Fruit fly (Drosophila melanogaster) whole organism, embryonic: ENCODE data around the gene CG10413.

Source experiments
- C15 ChIP-seq: fragments of 200-800 bp; sonication (Bioruptor generic); IDR thresholded peaks from 3 replicates; pipeline ENCODE4 v1.3.6; 2022; ENCODE audit warnings: missing biosample characterization, missing genetic modification characterization
- CG10209 ChIP-seq: fragments of 200-800 bp; sonication (Bioruptor generic); optimal IDR thresholded peaks from 3 replicates; lab custom pipeline; 2017; ENCODE audit warnings: missing biosample characterization, mild to moderate bottlenecking, missing genetic modification characterization, missing genetic modification reagents
- CG10543 ChIP-seq: fragments of 200-800 bp; sonication (Bioruptor generic); optimal IDR thresholded peaks from 3 replicates; lab custom pipeline; 2017; ENCODE audit warnings: missing biosample characterization, mild to moderate bottlenecking, missing genetic modification characterization, moderate library complexity
- CG12236 ChIP-seq: fragments of 200-800 bp; sonication (Bioruptor generic); optimal IDR thresholded peaks from 2 replicates; lab custom pipeline; 2016; ENCODE audit warnings: missing biosample characterization, missing genetic modification characterization
- CG14050 ChIP-seq: fragments of 200-800 bp; sonication (Bioruptor generic); IDR thresholded peaks from 3 replicates; pipeline ENCODE4 v1.3.6; 2022; ENCODE audit warnings: missing biosample characterization, missing genetic modification characterization
- CG14710 ChIP-seq: fragments of 200-800 bp; sonication (Bioruptor generic); optimal IDR thresholded peaks from 3 replicates; lab custom pipeline; 2019; ENCODE audit warnings: missing biosample characterization, mild to moderate bottlenecking, missing genetic modification characterization, moderate library complexity
- CG15073 ChIP-seq: fragments of 200-800 bp; sonication (Bioruptor generic); optimal IDR thresholded peaks from 2 replicates; lab custom pipeline; 2016; ENCODE audit warnings: missing biosample characterization, missing genetic modification characterization
- CG16779 ChIP-seq: fragments of 200-800 bp; sonication (Bioruptor generic); IDR thresholded peaks from 2 replicates; pipeline ENCODE4 v1.3.6; 2022; ENCODE audit warnings: missing biosample characterization, missing genetic modification characterization
- CG1792 ChIP-seq: fragments of 200-800 bp; sonication (Bioruptor generic); optimal IDR thresholded peaks from 2 replicates; lab custom pipeline; 2016; ENCODE audit warnings: missing biosample characterization, missing genetic modification characterization
- CG18262 ChIP-seq: fragments of 200-800 bp; optimal IDR thresholded peaks from 3 replicates; lab custom pipeline; 2019; ENCODE audit warnings: missing biosample characterization, mild to moderate bottlenecking, missing genetic modification characterization, moderate library complexity
- CG2889 ChIP-seq: fragments of 200-800 bp; sonication (Bioruptor generic); IDR thresholded peaks from 3 replicates; pipeline ENCODE4 v1.3.6; 2022; ENCODE audit warnings: missing biosample characterization, missing genetic modification characterization
- CG33557 ChIP-seq: fragments of 200-800 bp; sonication (Bioruptor generic); optimal IDR thresholded peaks from 2 replicates; lab custom pipeline; 2019; ENCODE audit warnings: missing biosample characterization, mild to moderate bottlenecking, missing genetic modification characterization, moderate library complexity
- CG3407 ChIP-seq: fragments of 200-800 bp; sonication (Bioruptor generic); optimal IDR thresholded peaks from 2 replicates; lab custom pipeline; 2018; ENCODE audit warnings: missing biosample characterization, mild to moderate bottlenecking, missing genetic modification characterization
- CG4328 ChIP-seq: fragments of 200-800 bp; sonication (Bioruptor generic); optimal IDR thresholded peaks from 3 replicates; lab custom pipeline; 2017; ENCODE audit warnings: missing biosample characterization, missing genetic modification reagents, missing genetic modification characterization
- CG5953 ChIP-seq: fragments of 200-800 bp; sonication (Bioruptor generic); IDR thresholded peaks from 2 replicates; pipeline ENCODE4 v1.3.6; 2022; ENCODE audit warnings: missing biosample characterization, missing genetic modification characterization
- CG6654 ChIP-seq: fragments of 200-800 bp; sonication (Bioruptor generic); optimal IDR thresholded peaks from 2 replicates; lab custom pipeline; 2017; ENCODE audit warnings: missing biosample characterization, mild to moderate bottlenecking, missing genetic modification characterization
- CoRest ChIP-seq: fragments of 200-800 bp; sonication (Bioruptor generic); optimal IDR thresholded peaks from 3 replicates; lab custom pipeline; 2018; ENCODE audit warnings: missing biosample characterization, mild to moderate bottlenecking, missing genetic modification characterization, moderate library complexity
- Deaf1 ChIP-seq: fragments of 200-800 bp; optimal IDR thresholded peaks from 3 replicates; lab custom pipeline; 2019; ENCODE audit warnings: missing biosample characterization, mild to moderate bottlenecking, missing genetic modification characterization, moderate library complexity
- Dref ChIP-seq: fragments of 200-800 bp; sonication (Bioruptor generic); IDR thresholded peaks from 2 replicates; pipeline ENCODE4 v1.3.6; 2022; ENCODE audit warnings: missing biosample characterization, missing genetic modification characterization
- Elba2 ChIP-seq: fragments of 200-800 bp; sonication (Bioruptor generic); optimal IDR thresholded peaks from 3 replicates; lab custom pipeline; 2016; ENCODE audit warnings: missing biosample characterization, missing genetic modification characterization
- Ets65A ChIP-seq: fragments of 200-800 bp; sonication (Bioruptor generic); peaks from one replicate; lab custom pipeline; 2016; ENCODE audit warnings: missing biosample characterization, missing genetic modification characterization
- HLHmδ ChIP-seq: fragments of 200-800 bp; sonication (Bioruptor generic); optimal IDR thresholded peaks from 2 replicates; lab custom pipeline; 2018; ENCODE audit warnings: missing biosample characterization, mild to moderate bottlenecking, missing genetic modification characterization, moderate library complexity
- Hey ChIP-seq: fragments of 200-800 bp; sonication (Bioruptor generic); optimal IDR thresholded peaks from 3 replicates; lab custom pipeline; 2018; ENCODE audit warnings: missing biosample characterization, mild to moderate bottlenecking, missing genetic modification characterization
- HmgD ChIP-seq: fragments of 200-800 bp; sonication (Bioruptor generic); optimal IDR thresholded peaks from 3 replicates; lab custom pipeline; 2016; ENCODE audit warnings: missing biosample characterization, missing genetic modification characterization
- Jarid2 ChIP-seq: fragments of 200-800 bp; sonication (Bioruptor generic); optimal IDR thresholded peaks from 3 replicates; lab custom pipeline; 2017; ENCODE audit warnings: mild to moderate bottlenecking, missing biosample characterization, missing genetic modification reagents, missing genetic modification characterization
- Lhr ChIP-seq: fragments of 200-800 bp; sonication (Bioruptor generic); optimal IDR thresholded peaks from 3 replicates; lab custom pipeline; 2017; ENCODE audit warnings: mild to moderate bottlenecking, missing biosample characterization, missing genetic modification reagents, missing genetic modification characterization
- Max ChIP-seq: fragments of 200-800 bp; sonication (Bioruptor generic); optimal IDR thresholded peaks from 2 replicates; lab custom pipeline; 2016; ENCODE audit warnings: missing biosample characterization, mild to moderate bottlenecking, missing genetic modification characterization
- Scr ChIP-seq: fragments of 200-800 bp; sonication (Bioruptor generic); IDR thresholded peaks from 2 replicates; pipeline ENCODE4 v1.3.6; 2022; ENCODE audit warnings: missing biosample characterization, missing genetic modification characterization; ENCODE audit not compliant: partially characterized antibody
- Sox102F ChIP-seq: fragments of 200-800 bp; sonication (Bioruptor generic); optimal IDR thresholded peaks from 2 replicates; lab custom pipeline; 2018; ENCODE audit warnings: missing biosample characterization, mild to moderate bottlenecking, missing genetic modification characterization, moderate library complexity
- Spps ChIP-seq: fragments of 200-800 bp; sonication (Bioruptor generic); optimal IDR thresholded peaks from 2 replicates; lab custom pipeline; 2018; ENCODE audit warnings: missing biosample characterization, mild to moderate bottlenecking, missing genetic modification characterization
- Sry-β ChIP-seq: fragments of 200-800 bp; sonication (Bioruptor generic); optimal IDR thresholded peaks from 2 replicates; lab custom pipeline; 2018; ENCODE audit warnings: missing biosample characterization, mild to moderate bottlenecking, missing genetic modification characterization, moderate library complexity
- Sry-δ ChIP-seq: fragments of 200-800 bp; sonication (Bioruptor generic); optimal IDR thresholded peaks from 2 replicates; lab custom pipeline; 2016; ENCODE audit warnings: missing biosample characterization, missing genetic modification characterization
- Tbp ChIP-seq: fragments of >200 bp; optimal IDR thresholded peaks from 2 replicates; lab custom pipeline; 2018; ENCODE audit warnings: missing biosample characterization, missing genetic modification characterization
- Xrp1 ChIP-seq: fragments of 200-800 bp; sonication (Bioruptor generic); IDR thresholded peaks from 2 replicates; pipeline ENCODE4 v1.3.6; 2022; ENCODE audit warnings: missing biosample characterization, missing genetic modification characterization
- ase ChIP-seq: fragments of 200-800 bp; sonication (Bioruptor generic); IDR thresholded peaks from 3 replicates; pipeline ENCODE4 v1.3.6; 2022; ENCODE audit warnings: missing biosample characterization, missing genetic modification characterization
- chif ChIP-seq, 2 experiments: fragments of 200-800 bp; sonication (Bioruptor generic); optimal IDR thresholded peaks; 3 replicates each; lab custom pipeline; 2016; ENCODE audit warnings: missing biosample characterization in 2 of 2, missing genetic modification characterization in 2 of 2
- ci ChIP-seq: fragments of 200-800 bp; sonication (Bioruptor generic); IDR thresholded peaks from 3 replicates; pipeline ENCODE4 v1.3.6; 2022; ENCODE audit warnings: missing biosample characterization, missing genetic modification characterization
- fd64A ChIP-seq: fragments of 200-800 bp; sonication (Bioruptor generic); optimal IDR thresholded peaks from 3 replicates; lab custom pipeline; 2018; ENCODE audit warnings: missing biosample characterization, mild to moderate bottlenecking, missing genetic modification characterization
- gsb ChIP-seq: fragments of 200-800 bp; sonication (Bioruptor generic); IDR thresholded peaks from 2 replicates; pipeline ENCODE4 v1.3.6; 2022; ENCODE audit warnings: missing biosample characterization, missing genetic modification characterization
- gsb-n ChIP-seq: fragments of 200-800 bp; sonication (Bioruptor generic); optimal IDR thresholded peaks from 3 replicates; lab custom pipeline; 2018; ENCODE audit warnings: missing biosample characterization, mild to moderate bottlenecking, missing genetic modification characterization
- insv ChIP-seq, 2 experiments: fragments of 200-800 bp; sonication (Bioruptor generic); optimal IDR thresholded peaks; 3 replicates each; lab custom pipeline; 2016 to 2018; ENCODE audit warnings: missing biosample characterization in 2 of 2, missing genetic modification characterization in 2 of 2
- kni ChIP-seq: fragments of 200-800 bp; sonication (Bioruptor generic); optimal IDR thresholded peaks from 3 replicates; lab custom pipeline; 2017; ENCODE audit warnings: mild to moderate bottlenecking, missing biosample characterization, missing genetic modification reagents, missing genetic modification characterization
- lov ChIP-seq, 2 experiments: fragments of 200-800 bp in 1 of 2; fragments of >200 bp in 1 of 2; sonication (Bioruptor generic) in 1 of 2; IDR thresholded peaks in 1 of 2; optimal IDR thresholded peaks in 1 of 2; 2 replicates in 1 of 2; 3 replicates in 1 of 2; pipeline versions ENCODE4 v1.3.6 to Lab custom; 2017 to 2022; ENCODE audit warnings: missing biosample characterization in 1 of 2, missing genetic modification characterization in 1 of 2
- nmo ChIP-seq: fragments of 200-800 bp; sonication (Bioruptor generic); optimal IDR thresholded peaks from 2 replicates; lab custom pipeline; 2018; ENCODE audit warnings: missing biosample characterization, mild to moderate bottlenecking, missing genetic modification characterization, moderate library complexity
- pb ChIP-seq: fragments of 200-800 bp; sonication (Bioruptor generic); optimal IDR thresholded peaks from 3 replicates; lab custom pipeline; 2016; ENCODE audit warnings: missing biosample characterization, missing genetic modification characterization
- phol ChIP-seq: fragments of 200-800 bp; sonication (Bioruptor generic); optimal IDR thresholded peaks from 3 replicates; lab custom pipeline; 2018; ENCODE audit warnings: missing biosample characterization, mild to moderate bottlenecking, missing genetic modification characterization, moderate library complexity
- rib ChIP-seq: fragments of 200-800 bp; sonication (Bioruptor generic); IDR thresholded peaks from 2 replicates; pipeline ENCODE4 v1.3.6; 2022; ENCODE audit warnings: missing biosample characterization, missing genetic modification characterization
- sens ChIP-seq: fragments of 200-800 bp; sonication (Bioruptor generic); peaks from one replicate; lab custom pipeline; 2016; ENCODE audit warnings: missing biosample characterization, missing genetic modification characterization
- sug ChIP-seq: fragments of 200-800 bp; optimal IDR thresholded peaks from 2 replicates; lab custom pipeline; 2019; ENCODE audit warnings: missing biosample characterization, mild to moderate bottlenecking, missing genetic modification characterization, moderate library complexity
- tio ChIP-seq: fragments of 200-800 bp; sonication (Bioruptor generic); optimal IDR thresholded peaks from 2 replicates; lab custom pipeline; 2017; ENCODE audit warnings: missing biosample characterization, missing genetic modification characterization, inconsistent platforms

The CG10413 gene

DNA sequence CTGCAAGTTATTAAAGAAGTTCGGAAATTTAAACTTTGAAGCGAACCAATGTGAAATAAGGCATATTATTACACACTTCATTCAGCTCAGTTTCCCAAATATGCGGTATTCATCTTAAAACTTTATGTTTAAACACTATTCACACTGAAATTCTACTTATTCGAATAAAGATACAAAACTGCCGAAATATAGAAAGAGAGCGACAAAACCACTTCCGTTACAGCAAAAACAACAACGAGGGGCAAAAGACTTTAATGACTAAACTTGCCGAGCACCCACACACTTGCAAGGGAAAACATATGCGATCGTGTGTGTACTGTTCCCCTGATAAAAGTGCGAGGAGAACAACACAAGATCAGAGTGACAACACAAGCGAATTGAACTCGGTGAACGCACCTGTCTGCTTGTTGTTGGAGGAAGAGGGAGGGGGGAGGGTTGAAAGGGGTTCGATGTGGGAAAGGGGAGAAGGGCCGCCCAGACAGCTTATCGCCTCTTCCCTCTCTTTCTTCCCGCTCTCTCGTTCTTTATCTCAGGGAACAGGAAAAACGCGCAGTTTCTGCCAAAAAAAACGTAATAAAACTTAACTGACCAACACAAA lies 43.4 kb downstream of the CG10413 start (continued):
- no peak for TF ChIP-seq pb (GFP tag; lab: Kevin White, UChicago)
- no peak for TF ChIP-seq Dref (GFP tag; lab: Robert Waterston, UW)
- no peak for TF ChIP-seq CG6654
- peak; percentile 1 for TF ChIP-seq Hey
- TF ChIP-seq gsb (GFP tag; lab: Robert Waterston, UW): no peak
- TF ChIP-seq Xrp1 (GFP tag; lab: Robert Waterston, UW): 0 out of 2 replicates have a peak, but pooled peaks have one; percentile 5
- peak; percentile 62 for TF ChIP-seq Deaf1 (tag; lab: Kevin White, UChicago)
- no peak for TF ChIP-seq Sry-δ
- TF ChIP-seq CG4328 (GFP tag; lab: Kevin White, UChicago): no peak
- no peak for TF ChIP-seq tio (GFP tag; lab: Kevin White, UChicago)
- no peak for TF ChIP-seq CG5953 (GFP tag; lab: Robert Waterston, UW)
- no peak for TF ChIP-seq Spps (tag; lab: Kevin White, UChicago)
- no peak for TF ChIP-seq ase (GFP tag; lab: Robert Waterston, UW)
- TF ChIP-seq CG1792 (GFP tag; lab: Kevin White, UChicago): no peak
- no peak for TF ChIP-seq CG14710
- no peak for TF ChIP-seq CG3407 (GFP tag; lab: Kevin White, UChicago)
- TF ChIP-seq ci: no peak; the same call in 2 of the 3 replicates
- no peak for TF ChIP-seq Ets65A (GFP tag; lab: Kevin White, UChicago)
- no peak for TF ChIP-seq fd64A (GFP tag; lab: Kevin White, UChicago)
- no peak for TF ChIP-seq CG18262 (tag; lab: Kevin White, UChicago)
- no peak for TF ChIP-seq chif (GFP tag; optimal IDR thresholded peaks at IDR 0.05; lab: Kevin White, UChicago)
- TF ChIP-seq lov (optimal IDR thresholded peaks at IDR 0.05; lab: Kevin White, UChicago): no peak
- TF ChIP-seq lov (GFP tag; IDR thresholded peaks at IDR 0.05; lab: Robert Waterston, UW): 0 out of 3 replicates have a peak, but pooled peaks have one; percentile 26
- TF ChIP-seq CoRest (tag; lab: Kevin White, UChicago): no peak
- no peak for TF ChIP-seq Jarid2 (GFP tag; lab: Kevin White, UChicago)
- no peak for TF ChIP-seq insv (GFP tag; optimal IDR thresholded peaks at IDR 0.05; lab: Kevin White, UChicago)
- peak; percentile 40 for TF ChIP-seq sug (tag; lab: Kevin White, UChicago)
- no peak for TF ChIP-seq HmgD (GFP tag; lab: Kevin White, UChicago)
- no peak for TF ChIP-seq Scr
- TF ChIP-seq CG33557 (GFP tag; lab: Kevin White, UChicago): no peak
- TF ChIP-seq CG10209: no peak
- peak; percentile 55; the same call in 1 of the 2 replicates for TF ChIP-seq rib (GFP tag; lab: Robert Waterston, UW)
- TF ChIP-seq phol (tag; lab: Kevin White, UChicago): no peak
- no peak for TF ChIP-seq CG2889 (GFP tag; lab: Robert Waterston, UW)
- no peak for TF ChIP-seq CG12236 (GFP tag; lab: Kevin White, UChicago)
- no peak for TF ChIP-seq Sry-β
- TF ChIP-seq C15: no peak
- TF ChIP-seq kni (GFP tag; lab: Kevin White, UChicago): no peak
- no peak for TF ChIP-seq Sox102F (GFP tag; lab: Kevin White, UChicago)
- TF ChIP-seq gsb-n (tag; lab: Kevin White, UChicago): no peak
- TF ChIP-seq Max: no peak
- TF ChIP-seq HLHmδ (GFP tag; lab: Kevin White, UChicago): peak; percentile 58
- peak; percentile 51 for TF ChIP-seq sens (GFP tag; lab: Kevin White, UChicago)
- no peak for TF ChIP-seq nmo (GFP tag; lab: Kevin White, UChicago)
- TF ChIP-seq Lhr (GFP tag; lab: Kevin White, UChicago): no peak
- no peak for TF ChIP-seq Elba2 (GFP tag; lab: Kevin White, UChicago)
- TF ChIP-seq CG10543 (GFP tag; lab: Kevin White, UChicago): peak; percentile 36
- no peak for TF ChIP-seq Tbp (GFP tag; lab: Kevin White, UChicago)
- TF ChIP-seq CG15073: no peak
- TF ChIP-seq CG14050 (GFP tag; lab: Robert Waterston, UW): no peak
- no peak for TF ChIP-seq CG16779 (GFP tag; lab: Robert Waterston, UW)
